Fruit fly (Drosophila melanogaster) whole organism, wandering third instar larva: ENCODE measurements around the gene Unc-115a.

Experiments
- CrebA ChIP-seq: fragments of 200-800 bp; sonication (Bioruptor generic); optimal IDR thresholded peaks from 2 replicates; lab custom pipeline; 2016; ENCODE audit warnings: missing biosample characterization, mild to moderate bottlenecking, missing genetic modification characterization, borderline replicate concordance
- Hr78 ChIP-seq: fragments of >200 bp; optimal IDR thresholded peaks from 2 replicates; lab custom pipeline; 2017; ENCODE audit warnings: missing biosample characterization, missing genetic modification characterization
- OdsH ChIP-seq: fragments of 200-800 bp; sonication (Bioruptor generic); optimal IDR thresholded peaks from 2 replicates; lab custom pipeline; 2016; ENCODE audit warnings: missing biosample characterization, mild to moderate bottlenecking, missing genetic modification characterization
- Sp1 ChIP-seq: fragments of 200-800 bp; sonication (Bioruptor generic); optimal IDR thresholded peaks from 3 replicates; lab custom pipeline; 2019; ENCODE audit warnings: missing biosample characterization, mild to moderate bottlenecking, missing genetic modification characterization, moderate library complexity
- brk ChIP-seq: fragments of 200-800 bp; sonication (Bioruptor generic); optimal IDR thresholded peaks from 2 replicates; lab custom pipeline; 2016; ENCODE audit warnings: missing biosample characterization, mild to moderate bottlenecking, missing genetic modification characterization
- dl ChIP-seq, 2 experiments: fragments of 175-275, 200-275 bp in 1 of 2; fragments of 200-275 bp in 1 of 2; sonication (Bioruptor generic); optimal IDR thresholded peaks; lab custom pipeline; 2018; ENCODE audit warnings: mild to moderate bottlenecking in 2 of 2, missing biosample characterization in 2 of 2, missing genetic modification characterization in 2 of 2, moderate library complexity in 2 of 2; ENCODE audit not compliant: partially characterized antibody in 2 of 2, insufficient read depth in 1 of 2
- dmrt93B ChIP-seq: fragments of 200-800 bp; sonication (Bioruptor generic); optimal IDR thresholded peaks from 2 replicates; lab custom pipeline; 2018; ENCODE audit warnings: missing biosample characterization, mild to moderate bottlenecking, missing genetic modification characterization
- h ChIP-seq: fragments of 200-800 bp; sonication (Bioruptor generic); optimal IDR thresholded peaks from 3 replicates; lab custom pipeline; 2016; ENCODE audit warnings: missing biosample characterization, mild to moderate bottlenecking, missing genetic modification characterization
- lola ChIP-seq: fragments of >200 bp; optimal IDR thresholded peaks from 2 replicates; lab custom pipeline; 2017; ENCODE audit warnings: missing biosample characterization, missing genetic modification characterization
- pan ChIP-seq: fragments of >200 bp; optimal IDR thresholded peaks from 2 replicates; lab custom pipeline; 2017
- psq ChIP-seq: fragments of 200-800 bp; sonication (Bioruptor generic); optimal IDR thresholded peaks from 3 replicates; lab custom pipeline; 2017; ENCODE audit warnings: missing biosample characterization, mild to moderate bottlenecking, missing genetic modification characterization, moderate library complexity
- sage ChIP-seq: fragments of 200-800 bp; sonication (Bioruptor generic); optimal IDR thresholded peaks from 2 replicates; lab custom pipeline; 2016; ENCODE audit warnings: missing biosample characterization, mild to moderate bottlenecking, missing genetic modification characterization
- tai ChIP-seq: sonication (Bioruptor generic); optimal IDR thresholded peaks from 2 replicates; lab custom pipeline; 2016; ENCODE audit warnings: missing biosample characterization, missing genetic modification characterization
- usp ChIP-seq: fragments of >200 bp; optimal IDR thresholded peaks from 2 replicates; lab custom pipeline; 2017; ENCODE audit warnings: missing biosample characterization, missing genetic modification characterization

DNA sequence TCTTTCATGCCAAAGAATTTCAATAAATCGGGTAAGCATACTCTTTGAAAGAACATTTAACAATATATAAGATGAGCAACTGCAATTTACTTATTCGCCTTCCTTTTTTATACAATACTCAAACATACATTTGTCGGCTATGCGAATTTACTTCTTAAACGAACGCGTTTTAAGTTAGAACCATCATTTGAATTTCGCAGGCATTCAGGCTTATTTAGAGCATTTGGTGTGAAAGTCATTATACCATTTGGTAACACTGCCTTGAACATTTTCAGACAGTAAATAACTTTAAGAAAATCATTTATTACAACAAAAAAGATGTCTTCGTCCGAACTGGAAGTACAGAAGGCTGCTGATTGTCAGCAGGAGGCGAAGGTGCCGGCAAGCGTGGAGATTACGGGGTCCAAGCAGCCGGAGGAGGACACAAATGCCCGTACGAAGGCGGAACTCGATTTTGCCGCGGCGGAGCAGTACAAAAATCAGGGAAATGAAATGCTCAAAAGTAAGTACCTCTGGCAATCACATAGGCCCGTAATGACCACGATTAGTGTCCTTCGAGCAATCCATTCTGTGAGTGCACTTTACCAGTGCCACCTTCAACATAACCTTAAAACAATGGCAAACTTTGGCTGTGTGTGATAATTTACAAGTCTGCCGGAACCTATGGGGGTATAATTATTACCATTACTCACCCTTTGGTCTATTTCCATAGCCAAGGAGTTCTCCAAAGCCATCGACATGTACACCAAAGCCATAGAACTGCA lies 42.9 kb upstream of the Unc-115a start:
- TF ChIP-seq tai (GFP tag; lab: Kevin White, UChicago): no peak
- no peak for TF ChIP-seq psq (GFP tag; lab: Kevin White, UChicago)
- no peak for TF ChIP-seq sage
- no peak for TF ChIP-seq lola (GFP tag; lab: Kevin White, UChicago)
- no peak for TF ChIP-seq OdsH (GFP tag; lab: Kevin White, UChicago)
- no peak for TF ChIP-seq dmrt93B (GFP tag; lab: Kevin White, UChicago)
- no peak for TF ChIP-seq Sp1
- TF ChIP-seq CrebA: no peak
- no peak for TF ChIP-seq h (GFP tag; lab: Kevin White, UChicago)
- TF ChIP-seq dl (GFP tag; optimal IDR thresholded peaks at IDR 0.05; lab: Kevin White, UChicago; ENCODE audit: insufficient read depth in 1 of 2, partially characterized antibody in 2 of 2): no peak
- no peak for TF ChIP-seq usp (GFP tag; lab: Kevin White, UChicago)
- no peak for TF ChIP-seq brk (GFP tag; lab: Kevin White, UChicago)
- no peak for TF ChIP-seq pan (lab: Kevin White, UChicago)
- no peak for TF ChIP-seq Hr78 (GFP tag; lab: Kevin White, UChicago)
